2 fruit fly cellular contexts compared by ENCODE assay signal in genomic region chr3R:29773833-29774324, dm6.
TF ChIP-seq lines count a peak whose summit lies in the region.

No protein-coding gene starts in this region.

TF ChIP-seq in whole organism, embryonic, 481 proteins besides CTCF, POLR2A, EP300 and RAD21 (continued from another document and continues in another):
- TF ChIP-seq Mrtf (GFP tag; IDR thresholded peaks at IDR 0.05; lab: Robert Waterston, UW) (peak; percentile 70; the same call in 2 of the 3 replicates), pita (GFP tag; optimal IDR thresholded peaks at IDR 0.05; lab: Kevin White, UChicago) (no peak), ash1 (GFP tag; optimal IDR thresholded peaks at IDR 0.05; lab: Kevin White, UChicago) (no peak), CG15011 (GFP tag; optimal IDR thresholded peaks at IDR 0.05; lab: Kevin White, UChicago) (peak; percentile 55), CG4820 (GFP tag; optimal IDR thresholded peaks at IDR 0.05; lab: Kevin White, UChicago) (peak; percentile 36), Sox100B (GFP tag; optimal IDR thresholded peaks at IDR 0.05; lab: Kevin White, UChicago) (peak; percentile 72), CG1647 (GFP tag; optimal IDR thresholded peaks at IDR 0.05; lab: Kevin White, UChicago) (peak; percentile 57), pfk (GFP tag; optimal IDR thresholded peaks at IDR 0.05; lab: Kevin White, UChicago) (no peak), Xrp1 (GFP tag; IDR thresholded peaks at IDR 0.05; lab: Robert Waterston, UW) (peak; percentile 62), sim (GFP tag; IDR thresholded peaks at IDR 0.05; lab: Robert Waterston, UW) (no peak), zf30C (GFP tag; optimal IDR thresholded peaks at IDR 0.05; lab: Kevin White, UChicago) (no peak), chm (GFP tag; IDR thresholded peaks at IDR 0.05; lab: Robert Waterston, UW) (peak; percentile 53; the same call in 1 of the 2 replicates), peb (GFP tag; IDR thresholded peaks at IDR 0.05; lab: Robert Waterston, UW) (peak; percentile 52; the same call in 1 of the 2 replicates), esg (GFP tag; conservative IDR thresholded peaks at IDR 0.05; lab: Robert Waterston, UW) (peak; percentile 60), CG14965 (GFP tag; optimal IDR thresholded peaks at IDR 0.05; lab: Kevin White, UChicago; ENCODE audit: borderline replicate concordance) (peak; percentile 47), ro (GFP tag; IDR thresholded peaks at IDR 0.05; lab: Robert Waterston, UW) (no peak), Xbp1 (GFP tag; optimal IDR thresholded peaks at IDR 0.05; lab: Kevin White, UChicago) (peak; percentile 72), HHEX (GFP tag; optimal IDR thresholded peaks at IDR 0.05; lab: Kevin White, UChicago) (peak; percentile 59), Trl (optimal IDR thresholded peaks at IDR 0.05; lab: Kevin White, UChicago) (no peak), Trl (GFP tag; optimal IDR thresholded peaks at IDR 0.05; lab: Kevin White, UChicago) (peak; percentile 40), CoRest (tag; optimal IDR thresholded peaks at IDR 0.05; lab: Kevin White, UChicago) (peak; percentile 88), pb (GFP tag; optimal IDR thresholded peaks at IDR 0.05; lab: Kevin White, UChicago) (peak; percentile 78), CG6654 (GFP tag; optimal IDR thresholded peaks at IDR 0.05; lab: Kevin White, UChicago) (peak; percentile 39), unc-4 (GFP tag; IDR thresholded peaks at IDR 0.05; lab: Robert Waterston, UW; ENCODE audit: partially characterized antibody) (no peak), CG12744 (GFP tag; optimal IDR thresholded peaks at IDR 0.05; lab: Kevin White, UChicago) (peak; percentile 9), tll (GFP tag; optimal IDR thresholded peaks at IDR 0.05; lab: Kevin White, UChicago) (peak in 1 of 2 experiments; percentile 8), CG17568 (GFP tag; optimal IDR thresholded peaks at IDR 0.05; lab: Kevin White, UChicago) (no peak), onecut (GFP tag; IDR thresholded peaks at IDR 0.05; lab: Robert Waterston, UW) (peak; percentile 10; the same call in 1 of the 2 replicates), Stat92E (GFP tag; optimal IDR thresholded peaks at IDR 0.05; lab: Kevin White, UChicago) (no peak), al (GFP tag; IDR thresholded peaks at IDR 0.05; lab: Robert Waterston, UW) (peak; percentile 76), maf-S (GFP tag; optimal IDR thresholded peaks at IDR 0.05; lab: Kevin White, UChicago) (peak; percentile 71), Camta (GFP tag; optimal IDR thresholded peaks at IDR 0.05; lab: Kevin White, UChicago) (peak; percentile 45), cato (GFP tag; optimal IDR thresholded peaks at IDR 0.05; lab: Kevin White, UChicago; ENCODE audit: borderline replicate concordance) (peak; percentile 4), CG31365 (tag; optimal IDR thresholded peaks at IDR 0.05; lab: Kevin White, UChicago) (peak; percentile 40), CG9609 (GFP tag; optimal IDR thresholded peaks at IDR 0.05; lab: Kevin White, UChicago) (peak; percentile 76), CG13296 (GFP tag; optimal IDR thresholded peaks at IDR 0.05; lab: Kevin White, UChicago) (peak; percentile 27), emc (GFP tag; optimal IDR thresholded peaks at IDR 0.05; lab: Kevin White, UChicago) (peak; percentile 68), CG14050 (GFP tag; IDR thresholded peaks at IDR 0.05; lab: Robert Waterston, UW) (peak; percentile 63; the same call in 2 of the 3 replicates), CG4328 (GFP tag; optimal IDR thresholded peaks at IDR 0.05; lab: Kevin White, UChicago) (peak; percentile 5), CG7745 (tag; optimal IDR thresholded peaks at IDR 0.05; lab: Kevin White, UChicago) (no peak), sr (GFP tag; IDR thresholded peaks at IDR 0.05; lab: Robert Waterston, UW) (no peak), Antp (GFP tag; optimal IDR thresholded peaks at IDR 0.05; lab: Kevin White, UChicago) (peak; percentile 74), CG17385 (GFP tag; optimal IDR thresholded peaks at IDR 0.05; lab: Kevin White, UChicago) (peak; percentile 67), CG5245 (GFP tag; optimal IDR thresholded peaks at IDR 0.05; lab: Kevin White, UChicago) (peak; percentile 30), CG15514 (GFP tag; optimal IDR thresholded peaks at IDR 0.05; lab: Kevin White, UChicago) (no peak), CG10209 (GFP tag; optimal IDR thresholded peaks at IDR 0.05; lab: Kevin White, UChicago) (peak; percentile 72), p53 (GFP tag; optimal IDR thresholded peaks at IDR 0.05; lab: Kevin White, UChicago) (peak; percentile 26), mld (GFP tag; IDR thresholded peaks at IDR 0.05; lab: Robert Waterston, UW; ENCODE audit: partially characterized antibody) (no peak), CG34376 (GFP tag; optimal IDR thresholded peaks at IDR 0.05; lab: Kevin White, UChicago) (peak; percentile 39), Hr51 (GFP tag; optimal IDR thresholded peaks at IDR 0.05; lab: Kevin White, UChicago) (peak; percentile 74 to 82), ap (GFP tag; IDR thresholded peaks at IDR 0.05; lab: Robert Waterston, UW) (peak; percentile 51), Spps (tag; optimal IDR thresholded peaks at IDR 0.05; lab: Kevin White, UChicago) (no peak), crp (GFP tag; optimal IDR thresholded peaks at IDR 0.05; lab: Kevin White, UChicago) (peak in 1 of 2 experiments; percentile 30), CG13424 (tag; optimal IDR thresholded peaks at IDR 0.05; lab: Kevin White, UChicago) (peak; percentile 77), psq (GFP tag; optimal IDR thresholded peaks at IDR 0.05; lab: Kevin White, UChicago) (no peak), Abd-B (GFP tag; optimal IDR thresholded peaks at IDR 0.05; lab: Kevin White, UChicago) (peak; percentile 89), run (tag; optimal IDR thresholded peaks at IDR 0.05; lab: Kevin White, UChicago) (no peak), Asciz (GFP tag; optimal IDR thresholded peaks at IDR 0.05; lab: Kevin White, UChicago) (no peak), Sin3A (optimal IDR thresholded peaks at IDR 0.05; lab: Kevin White, UChicago) (no peak), her (GFP tag; optimal IDR thresholded peaks at IDR 0.05; lab: Kevin White, UChicago) (peak; percentile 58), hbn (GFP tag; IDR thresholded peaks at IDR 0.05; lab: Robert Waterston, UW; ENCODE audit: partially characterized antibody) (no peak), CG9727 (GFP tag; optimal IDR thresholded peaks at IDR 0.05; lab: Kevin White, UChicago) (peak; percentile 76), CG11696 (GFP tag; IDR thresholded peaks at IDR 0.05; lab: Robert Waterston, UW) (no peak), phol (tag; optimal IDR thresholded peaks at IDR 0.05; lab: Kevin White, UChicago) (peak; percentile 67), HLHmδ (GFP tag; optimal IDR thresholded peaks at IDR 0.05; lab: Kevin White, UChicago) (no peak)

TF ChIP-seq in whole organism, prepupa, 60 proteins besides CTCF, POLR2A, EP300 and RAD21 (continued from another document):
- TF ChIP-seq Sox102F (GFP tag; optimal IDR thresholded peaks at IDR 0.05; lab: Kevin White, UChicago) (peak; percentile 80), CG11294 (GFP tag; IDR thresholded peaks at IDR 0.05; lab: Robert Waterston, UW) (peak; percentile 74), cyc (GFP tag; optimal IDR thresholded peaks at IDR 0.05; lab: Kevin White, UChicago) (peak; percentile 74), salr (GFP tag; optimal IDR thresholded peaks at IDR 0.05; lab: Kevin White, UChicago) (peak; percentile 60 to 75), vri (GFP tag; optimal IDR thresholded peaks at IDR 0.05; lab: Kevin White, UChicago) (peak; percentile 35), svp (GFP tag; lab: Kevin White, UChicago) (peak; percentile 84), Hr38 (GFP tag; optimal IDR thresholded peaks at IDR 0.05; lab: Kevin White, UChicago) (no peak), CG1621 (tag; optimal IDR thresholded peaks at IDR 0.05; lab: Kevin White, UChicago) (peak; percentile 72)
